Worm (Caenorhabditis elegans) whole organism, young adult: ENCODE results near the gene srt-43.

Experiments used
- B0336.3 ChIP-seq: fragments of 200-800 bp; sonication (Bioruptor generic); IDR thresholded peaks from 2 replicates; pipeline ENCODE4 v1.3.6; 2022; ENCODE audit warnings: missing genetic modification characterization, missing compliant biosample characterization
- C06A6.2 ChIP-seq: fragments of 200-800 bp; sonication (Bioruptor generic); conservative IDR thresholded peaks from 2 replicates; pipeline ENCODE4 v1.3.6; 2022; ENCODE audit warnings: missing genetic modification characterization, missing compliant biosample characterization
- D2030.7 ChIP-seq: fragments of 200-800 bp; sonication (Bioruptor generic); IDR thresholded peaks from 2 replicates; pipeline ENCODE4 v1.3.6; 2022; ENCODE audit warnings: missing genetic modification reagents, missing genetic modification characterization, missing compliant biosample characterization
- F37B4.10 ChIP-seq: fragments of 200-800 bp; sonication (Bioruptor generic); IDR thresholded peaks from 2 replicates; pipeline ENCODE4 v1.3.6; 2022; ENCODE audit warnings: missing genetic modification characterization, missing compliant biosample characterization
- K11D2.4 ChIP-seq: fragments of 200-800 bp; sonication (Bioruptor generic); IDR thresholded peaks from 2 replicates; pipeline ENCODE4 v1.3.6; 2022; ENCODE audit warnings: missing genetic modification reagents, missing genetic modification characterization, missing compliant biosample characterization
- T07F8.4 ChIP-seq: sonication (generic microtip); optimal IDR thresholded peaks from 2 replicates; lab custom pipeline; 2016; ENCODE audit warnings: mild to moderate bottlenecking, missing genetic modification characterization, moderate library complexity, missing compliant biosample characterization
- Y67H2A.10 ChIP-seq: fragments of 200-800 bp; sonication (Bioruptor generic); conservative IDR thresholded peaks from 2 replicates; pipeline ENCODE4 v1.3.6; 2022; ENCODE audit warnings: missing genetic modification reagents, missing genetic modification characterization, missing compliant biosample characterization
- Y95B8A.8 ChIP-seq: fragments of 200-800 bp; sonication (Bioruptor generic); IDR thresholded peaks from 2 replicates; pipeline ENCODE4 v1.3.6; 2022; ENCODE audit warnings: missing genetic modification reagents, missing genetic modification characterization, missing compliant biosample characterization
- ama-1 ChIP-seq, 3 experiments: fragments of 150-350 bp in 1 of 3; sonication (generic microtip) in 2 of 3; optimal IDR thresholded peaks; 2 replicates each; lab custom pipeline; 2014 to 2018; ENCODE audit warnings: missing biosample characterization in 2 of 3, missing genetic modification characterization in 2 of 3, missing genetic modification reagents in 2 of 3
- aptf-2 ChIP-seq: fragments of 200-800 bp; sonication (Bioruptor generic); conservative IDR thresholded peaks from 2 replicates; pipeline ENCODE4 v1.3.6; 2022; ENCODE audit warnings: missing genetic modification reagents, missing genetic modification characterization, missing compliant biosample characterization
- aptf-3 ChIP-seq: fragments of 200-800 bp; sonication (Bioruptor generic); IDR thresholded peaks from 2 replicates; pipeline ENCODE4 v1.3.6; 2022; ENCODE audit warnings: missing genetic modification characterization, missing compliant biosample characterization
- atf-7 ChIP-seq: sonication (generic microtip); optimal IDR thresholded peaks from 2 replicates; lab custom pipeline; 2017; ENCODE audit warnings: mild to moderate bottlenecking, missing genetic modification characterization, missing compliant biosample characterization
- bed-1 ChIP-seq: fragments of 200-800 bp; sonication (Bioruptor generic); IDR thresholded peaks from 2 replicates; pipeline ENCODE4 v1.3.6; 2022; ENCODE audit warnings: missing genetic modification reagents, missing genetic modification characterization, missing compliant biosample characterization
- cebp-1 ChIP-seq, 2 experiments: fragments of 200-800 bp in 1 of 2; sonication (Bioruptor generic) in 1 of 2; sonication (generic microtip) in 1 of 2; IDR thresholded peaks in 1 of 2; optimal IDR thresholded peaks in 1 of 2; 2 replicates each; pipeline versions ENCODE4 v1.3.6 to Lab custom; 2017 to 2022; ENCODE audit warnings: missing compliant biosample characterization in 2 of 2, missing genetic modification characterization in 2 of 2, mild to moderate bottlenecking in 1 of 2, missing genetic modification reagents in 1 of 2, moderate library complexity in 1 of 2
- cebp-2 ChIP-seq: fragments of 200-800 bp; sonication (Bioruptor generic); IDR thresholded peaks from 2 replicates; pipeline ENCODE4 v1.3.6; 2022; ENCODE audit warnings: missing genetic modification characterization, missing compliant biosample characterization
- ceh-58 ChIP-seq: fragments of 200-800 bp; sonication (Bioruptor generic); IDR thresholded peaks from 2 replicates; pipeline ENCODE4 v1.3.6; 2022; ENCODE audit warnings: missing genetic modification characterization, missing compliant biosample characterization
- ceh-91 ChIP-seq: fragments of 200-800 bp; sonication (Bioruptor generic); IDR thresholded peaks from 2 replicates; pipeline ENCODE4 v1.3.6; 2022; ENCODE audit warnings: missing genetic modification reagents, missing genetic modification characterization, missing compliant biosample characterization
- die-1 ChIP-seq: sonication (generic microtip); optimal IDR thresholded peaks from 2 replicates; lab custom pipeline; 2016; ENCODE audit warnings: missing genotype, mild to moderate bottlenecking, missing genetic modification characterization, missing compliant biosample characterization
- dpff-1 ChIP-seq: sonication (generic microtip); optimal IDR thresholded peaks from 2 replicates; lab custom pipeline; 2017; ENCODE audit warnings: mild to moderate bottlenecking, missing genetic modification characterization, missing compliant biosample characterization
- ekl-4 ChIP-seq: fragments of 200-800 bp; sonication (Bioruptor generic); IDR thresholded peaks from 2 replicates; pipeline ENCODE4 v1.3.6; 2022; ENCODE audit warnings: missing genetic modification reagents, missing genetic modification characterization, missing compliant biosample characterization
- hlh-26 ChIP-seq: fragments of 200-800 bp; sonication (Bioruptor generic); conservative IDR thresholded peaks from 2 replicates; pipeline ENCODE4 v1.3.6; 2022; ENCODE audit warnings: missing genetic modification reagents, missing genetic modification characterization, missing compliant biosample characterization
- hsf-1 ChIP-seq: fragments of 200-800 bp; sonication (Bioruptor generic); IDR thresholded peaks from 2 replicates; pipeline ENCODE4 v1.3.6; 2022; ENCODE audit warnings: missing genetic modification reagents, missing genetic modification characterization, missing compliant biosample characterization
- lag-1 ChIP-seq: fragments of 200-800 bp; sonication (Bioruptor generic); IDR thresholded peaks from 2 replicates; pipeline ENCODE4 v1.3.6; 2022; ENCODE audit warnings: missing genetic modification reagents, missing genetic modification characterization, missing compliant biosample characterization
- let-526 ChIP-seq: fragments of 200-800 bp; sonication (Bioruptor generic); IDR thresholded peaks from 2 replicates; pipeline ENCODE4 v1.3.6; 2022; ENCODE audit warnings: missing genetic modification reagents, missing genetic modification characterization, missing compliant biosample characterization
- lin-35 ChIP-seq, 3 experiments: fragments of 150-350 bp in 2 of 3; sonication (generic microtip) in 1 of 3; optimal IDR thresholded peaks; 2 replicates each; lab custom pipeline; 2014 to 2018; ENCODE audit warnings: missing biosample characterization in 3 of 3, missing genetic modification characterization in 3 of 3, missing genetic modification reagents in 3 of 3
- lin-40 ChIP-seq: sonication (generic microtip); optimal IDR thresholded peaks from 2 replicates; lab custom pipeline; 2016; ENCODE audit warnings: missing genetic modification characterization, mild to moderate bottlenecking, missing compliant biosample characterization, missing genotype, missing genetic modification reagents
- lir-1 ChIP-seq: fragments of 200-800 bp; sonication (Bioruptor generic); conservative IDR thresholded peaks from 2 replicates; pipeline ENCODE4 v1.3.6; 2022; ENCODE audit warnings: missing genetic modification reagents, missing genetic modification characterization, missing compliant biosample characterization
- madf-10 ChIP-seq: sonication (generic microtip); optimal IDR thresholded peaks from 2 replicates; lab custom pipeline; 2016; ENCODE audit warnings: mild to moderate bottlenecking, missing genetic modification characterization, missing compliant biosample characterization
- madf-6 ChIP-seq: fragments of 200-800 bp; sonication (Bioruptor generic); IDR thresholded peaks from 2 replicates; pipeline ENCODE4 v1.3.6; 2022; ENCODE audit warnings: missing genetic modification reagents, missing genetic modification characterization, missing compliant biosample characterization
- mel-28 ChIP-seq: sonication (generic microtip); optimal IDR thresholded peaks from 2 replicates; lab custom pipeline; 2016; ENCODE audit warnings: borderline replicate concordance, mild to moderate bottlenecking, missing genetic modification characterization, missing compliant biosample characterization
- nfya-2 ChIP-seq: fragments of 200-800 bp; sonication (Bioruptor generic); IDR thresholded peaks from 2 replicates; pipeline ENCODE4 v1.3.6; 2022; ENCODE audit warnings: missing genetic modification reagents, missing genetic modification characterization, missing compliant biosample characterization
- nfyb-1 ChIP-seq: fragments of 200-800 bp; sonication (Bioruptor generic); IDR thresholded peaks from 2 replicates; pipeline ENCODE4 v1.3.6; 2022; ENCODE audit warnings: missing genetic modification reagents, missing genetic modification characterization, missing compliant biosample characterization
- nhr-120 ChIP-seq: fragments of 200-800 bp; sonication (Bioruptor generic); IDR thresholded peaks from 2 replicates; pipeline ENCODE4 v1.3.6; 2022; ENCODE audit warnings: missing genetic modification characterization, missing compliant biosample characterization
- nhr-179 ChIP-seq: sonication (generic microtip); optimal IDR thresholded peaks from 2 replicates; lab custom pipeline; 2016; ENCODE audit warnings: mild to moderate bottlenecking, missing genetic modification characterization, missing compliant biosample characterization
- pha-4 ChIP-seq: fragments of 150-350 bp; sonication (generic microtip); optimal IDR thresholded peaks from 2 replicates; lab custom pipeline; 2014; ENCODE audit warnings: missing biosample characterization, missing genetic modification reagents, missing genetic modification characterization
- rpc-1 ChIP-seq, 2 experiments: fragments of 150-350 bp in 1 of 2; sonication (generic microtip) in 1 of 2; optimal IDR thresholded peaks; 2 replicates each; lab custom pipeline; 2014 to 2018; ENCODE audit warnings: missing biosample characterization in 1 of 2, missing genetic modification characterization in 1 of 2, missing genetic modification reagents in 1 of 2, missing genotype in 1 of 2
- tbx-9 ChIP-seq: sonication (generic microtip); optimal IDR thresholded peaks from 2 replicates; lab custom pipeline; 2016; ENCODE audit warnings: borderline replicate concordance, missing genetic modification characterization, inconsistent platforms, missing compliant biosample characterization
- unc-62 ChIP-seq: fragments of 150-350 bp; optimal IDR thresholded peaks from 2 replicates; lab custom pipeline; 2014; ENCODE audit warnings: missing biosample characterization, missing genetic modification reagents, missing genetic modification characterization
- zfh-2 ChIP-seq: fragments of 200-800 bp; sonication (Bioruptor generic); conservative IDR thresholded peaks from 2 replicates; pipeline ENCODE4 v1.3.6; 2022; ENCODE audit warnings: missing genetic modification reagents, missing genetic modification characterization, missing compliant biosample characterization
- ztf-18 ChIP-seq: sonication (generic microtip); optimal IDR thresholded peaks from 2 replicates; lab custom pipeline; 2016; ENCODE audit warnings: missing genotype, mild to moderate bottlenecking, missing genetic modification characterization, missing compliant biosample characterization
- ztf-26 ChIP-seq: sonication (generic microtip); optimal IDR thresholded peaks from 2 replicates; lab custom pipeline; 2017; ENCODE audit warnings: missing genetic modification characterization, missing compliant biosample characterization

The srt-43 gene

ce11 chrV:12811810-12812209 is 42.8 kb downstream of the srt-43 start:
- no peak for TF ChIP-seq F37B4.10 (GFP tag; lab: Robert Waterston, UW)
- peak; percentile 43; the same call in 1 of the 2 replicates for TF ChIP-seq lir-1 (GFP tag; lab: Robert Waterston, UW)
- TF ChIP-seq madf-10 (tag; lab: Kevin White, UChicago) = no peak
- TF ChIP-seq Y67H2A.10 (GFP tag; lab: Robert Waterston, UW) = no peak
- TF ChIP-seq K11D2.4 (GFP tag; lab: Robert Waterston, UW) = 0 out of 2 replicates have a peak, but pooled peaks have one; percentile 14
- TF ChIP-seq let-526 (GFP tag; lab: Robert Waterston, UW) = no peak
- no peak for TF ChIP-seq mel-28 (tag; lab: Kevin White, UChicago)
- TF ChIP-seq hsf-1 (GFP tag; lab: Robert Waterston, UW) = no peak
- no peak for TF ChIP-seq tbx-9
- no peak for TF ChIP-seq aptf-3 (GFP tag; lab: Robert Waterston, UW)
- TF ChIP-seq pha-4 (tag; lab: Kevin White, UChicago) = no peak
- TF ChIP-seq cebp-1 (GFP tag; IDR thresholded peaks at IDR 0.05; lab: Robert Waterston, UW) = no peak
- peak; percentile 23 for TF ChIP-seq cebp-1 (tag; optimal IDR thresholded peaks at IDR 0.05; lab: Kevin White, UChicago)
- TF ChIP-seq aptf-2 (GFP tag; lab: Robert Waterston, UW) = no peak
- TF ChIP-seq unc-62 (GFP tag; lab: Kevin White, UChicago) = no peak
- no peak for TF ChIP-seq zfh-2
- TF ChIP-seq lin-35 (GFP tag; optimal IDR thresholded peaks at IDR 0.05; lab: Kevin White, UChicago) = no peak
- TF ChIP-seq hlh-26 = no peak
- no peak for TF ChIP-seq ceh-91 (GFP tag; lab: Robert Waterston, UW)
- 0 out of 2 replicates have a peak, but pooled peaks have one; percentile 20 for TF ChIP-seq Y95B8A.8 (GFP tag; lab: Robert Waterston, UW)
- 0 out of 2 replicates have a peak, but pooled peaks have one; percentile 63 for TF ChIP-seq nfyb-1 (GFP tag; lab: Robert Waterston, UW)
- TF ChIP-seq ekl-4 = no peak
- TF ChIP-seq C06A6.2 (GFP tag; lab: Robert Waterston, UW) = peak; percentile 12; the same call in 1 of the 2 replicates
- TF ChIP-seq nfya-2 = no peak
- TF ChIP-seq D2030.7 (GFP tag; lab: Robert Waterston, UW) = no peak
- TF ChIP-seq nhr-179 (tag; lab: Kevin White, UChicago) = no peak
- TF ChIP-seq die-1 = no peak
- TF ChIP-seq rpc-1 (optimal IDR thresholded peaks at IDR 0.05; lab: Kevin White, UChicago) = no peak
- TF ChIP-seq rpc-1 (tag; optimal IDR thresholded peaks at IDR 0.05; lab: Kevin White, UChicago) = no peak
- TF ChIP-seq lag-1 (GFP tag; lab: Robert Waterston, UW) = no peak
- no peak for TF ChIP-seq dpff-1
- TF ChIP-seq ama-1 (optimal IDR thresholded peaks at IDR 0.05; lab: Kevin White, UChicago) = no peak
- peak in 1 of 2 experiments; percentile 55 for TF ChIP-seq ama-1 (GFP tag; optimal IDR thresholded peaks at IDR 0.05; lab: Kevin White, UChicago)
- TF ChIP-seq T07F8.4 (tag; lab: Kevin White, UChicago) = no peak

- TF ChIP-seq bed-1 (no peak), ceh-91 (GFP tag; lab: Robert Waterston, UW) (no peak), atf-7 (tag; lab: Kevin White, UChicago) (no peak), lir-1 (GFP tag; lab: Robert Waterston, UW) (no peak), ztf-18 (tag; lab: Kevin White, UChicago) (no peak), nhr-120 (no peak), cebp-2 (GFP tag; lab: Robert Waterston, UW) (no peak), aptf-3 (GFP tag; lab: Robert Waterston, UW) (no peak), nfya-2 (no peak), madf-6 (no peak), ceh-58 (GFP tag; lab: Robert Waterston, UW) (no peak), lin-40 (tag; lab: Kevin White, UChicago) (no peak), ztf-26 (tag; lab: Kevin White, UChicago) (no peak), D2030.7 (GFP tag; lab: Robert Waterston, UW) (no peak), B0336.3 (GFP tag; lab: Robert Waterston, UW) (no peak), Y67H2A.10 (GFP tag; lab: Robert Waterston, UW) (no peak)
Measured at ce11 chrV:12814022-12814421, 45.0 kb downstream of the srt-43 start, which contains the start of gene ZC443.3. Gene ZC443.3 (minus strand): TSS chrV:12814122.
